Fruit fly (Drosophila melanogaster) whole organism, adult: ENCODE data around the gene CG43181.
A peak's percentile ranks its signal among the peaks of the same experiment; 100 is the strongest.

Experiments
- CG11617 ChIP-seq: fragments of 200-800 bp; sonication (Bioruptor generic); optimal IDR thresholded peaks from 2 replicates; lab custom pipeline; 2017; ENCODE audit warnings: mild to moderate bottlenecking, missing biosample characterization, missing genetic modification reagents, missing genetic modification characterization
- CG12768 ChIP-seq: fragments of 200-800 bp; sonication (Bioruptor generic); optimal IDR thresholded peaks from 2 replicates; lab custom pipeline; 2017; ENCODE audit warnings: missing biosample characterization, missing genetic modification characterization, mild to moderate bottlenecking, moderate library complexity, missing genetic modification reagents
- CG14711 ChIP-seq: fragments of 200-800 bp; sonication (Bioruptor generic); optimal IDR thresholded peaks from 2 replicates; lab custom pipeline; 2018; ENCODE audit warnings: missing biosample characterization, mild to moderate bottlenecking, missing genetic modification characterization, moderate library complexity
- CG1620 ChIP-seq: fragments of 200-800 bp; sonication (Bioruptor generic); optimal IDR thresholded peaks from 2 replicates; lab custom pipeline; 2016; ENCODE audit warnings: missing biosample characterization, missing genetic modification characterization
- CG33017 ChIP-seq: fragments of 200-800 bp; sonication (Bioruptor generic); optimal IDR thresholded peaks from 2 replicates; lab custom pipeline; 2018; ENCODE audit warnings: missing biosample characterization, mild to moderate bottlenecking, missing genetic modification characterization, moderate library complexity
- CG5204 ChIP-seq: fragments of 200-800 bp; sonication (Bioruptor generic); optimal IDR thresholded peaks from 2 replicates; lab custom pipeline; 2016; ENCODE audit warnings: missing biosample characterization, missing genetic modification characterization
- CG7045 ChIP-seq: fragments of 200-800 bp; sonication (Bioruptor generic); optimal IDR thresholded peaks from 2 replicates; lab custom pipeline; 2017; ENCODE audit warnings: missing biosample characterization, mild to moderate bottlenecking, missing genetic modification characterization
- CG7101 ChIP-seq: fragments of 200-800 bp; sonication (Bioruptor generic); optimal IDR thresholded peaks from 2 replicates; lab custom pipeline; 2018; ENCODE audit warnings: missing biosample characterization, mild to moderate bottlenecking, missing genetic modification characterization, moderate library complexity
- Clk ChIP-seq: fragments of 200-800 bp; sonication (Bioruptor generic); optimal IDR thresholded peaks from 2 replicates; lab custom pipeline; 2017; ENCODE audit warnings: missing biosample characterization, missing genetic modification characterization
- Crg-1 ChIP-seq: fragments of 200-800 bp; sonication (Bioruptor generic); optimal IDR thresholded peaks from 2 replicates; lab custom pipeline; 2016; ENCODE audit warnings: missing biosample characterization, missing genetic modification characterization
- Hr96 ChIP-seq: fragments of 200-800 bp; sonication (Bioruptor generic); optimal IDR thresholded peaks from 2 replicates; lab custom pipeline; 2016; ENCODE audit warnings: missing biosample characterization, missing genetic modification characterization
- Mnt ChIP-seq: fragments of 200-800 bp; sonication (Bioruptor generic); optimal IDR thresholded peaks from 2 replicates; lab custom pipeline; 2016; ENCODE audit warnings: missing biosample characterization, mild to moderate bottlenecking, missing genetic modification characterization
- bab1 ChIP-seq: fragments of 200-800 bp; sonication (Bioruptor generic); optimal IDR thresholded peaks from 3 replicates; lab custom pipeline; 2019; ENCODE audit warnings: missing biosample characterization, mild to moderate bottlenecking, missing genetic modification characterization, moderate library complexity
- cic ChIP-seq: fragments of 200-800 bp; sonication (Bioruptor generic); optimal IDR thresholded peaks from 2 replicates; lab custom pipeline; 2017; ENCODE audit warnings: missing biosample characterization, mild to moderate bottlenecking, missing genetic modification characterization, moderate library complexity
- cnc ChIP-seq, 2 experiments: fragments of >200 bp; optimal IDR thresholded peaks; 2 replicates each; lab custom pipeline; 2017
- kay ChIP-seq: fragments of 200-800 bp; sonication (Bioruptor generic); peaks from one replicate; lab custom pipeline; 2016; ENCODE audit warnings: missing biosample characterization, missing genetic modification characterization, borderline replicate concordance
- ovo ChIP-seq: fragments of 200-800 bp; sonication (Bioruptor generic); optimal IDR thresholded peaks from 2 replicates; lab custom pipeline; 2016; ENCODE audit warnings: missing biosample characterization, missing genetic modification characterization
- pad ChIP-seq: fragments of 200-800 bp; sonication (Bioruptor generic); optimal IDR thresholded peaks from 3 replicates; lab custom pipeline; 2017; ENCODE audit warnings: missing biosample characterization, missing genetic modification characterization, mild to moderate bottlenecking, moderate library complexity, missing genetic modification reagents
- tj ChIP-seq: fragments of 200-800 bp; sonication (Bioruptor generic); optimal IDR thresholded peaks from 3 replicates; lab custom pipeline; 2017; ENCODE audit warnings: missing biosample characterization, mild to moderate bottlenecking, missing genetic modification characterization, moderate library complexity
- toe ChIP-seq: fragments of 200-800 bp; sonication (Bioruptor generic); optimal IDR thresholded peaks from 2 replicates; lab custom pipeline; 2016; ENCODE audit warnings: missing biosample characterization, missing genetic modification characterization

The CG43181 gene

dm6 chrX:338123-338527 lies 12.2 kb upstream of the CG43181 start:
- TF ChIP-seq CG33017 (tag; lab: Kevin White, UChicago) (peak; percentile 47), tj (GFP tag; lab: Kevin White, UChicago) (no peak), CG12768 (GFP tag; lab: Kevin White, UChicago) (no peak), CG1620 (GFP tag; lab: Kevin White, UChicago) (no peak), Hr96 (GFP tag; lab: Kevin White, UChicago) (no peak), CG7045 (GFP tag; lab: Kevin White, UChicago) (no peak), Mnt (no peak), toe (no peak), CG7101 (tag; lab: Kevin White, UChicago) (peak; percentile 24), CG14711 (peak; percentile 55)

dm6 chrX:339866-340571 lies 10.3 kb upstream of the CG43181 start:
- no peak for TF ChIP-seq CG1620 (GFP tag; lab: Kevin White, UChicago)

dm6 chrX:340809-341208 lies 9.6 kb upstream of the CG43181 start:
- TF ChIP-seq toe = no peak
- no peak for TF ChIP-seq Crg-1 (GFP tag; lab: Kevin White, UChicago)
- TF ChIP-seq CG1620 (GFP tag; lab: Kevin White, UChicago) = no peak
- TF ChIP-seq kay = no peak
- TF ChIP-seq cic (GFP tag; lab: Kevin White, UChicago) = no peak
- no peak for TF ChIP-seq CG12768 (GFP tag; lab: Kevin White, UChicago)
- no peak for TF ChIP-seq CG14711
- TF ChIP-seq pad = no peak
- no peak for TF ChIP-seq bab1
- no peak for TF ChIP-seq CG5204 (GFP tag; lab: Kevin White, UChicago)
- TF ChIP-seq ovo = no peak
- no peak for TF ChIP-seq CG11617 (GFP tag; lab: Kevin White, UChicago)
- no peak for TF ChIP-seq CG7045 (GFP tag; lab: Kevin White, UChicago)
- TF ChIP-seq Clk = no peak

- TF ChIP-seq CG14711 (no peak), tj (GFP tag; lab: Kevin White, UChicago) (no peak), Crg-1 (GFP tag; lab: Kevin White, UChicago) (no peak), cnc (optimal IDR thresholded peaks at IDR 0.05; lab: Kevin White, UChicago) (no peak), CG1620 (GFP tag; lab: Kevin White, UChicago) (no peak), CG7101 (tag; lab: Kevin White, UChicago) (no peak), Hr96 (GFP tag; lab: Kevin White, UChicago) (no peak)
Observed at dm6 chrX:342422-343169, 7.8 kb upstream of the CG43181 start.

dm6 chrX:345246-345645 lies 5.1 kb upstream of the CG43181 start:
- TF ChIP-seq cic (GFP tag; lab: Kevin White, UChicago) (no peak), CG7045 (GFP tag; lab: Kevin White, UChicago) (no peak), pad (no peak), Clk (no peak), cnc (optimal IDR thresholded peaks at IDR 0.05; lab: Kevin White, UChicago) (no peak), CG14711 (no peak), tj (GFP tag; lab: Kevin White, UChicago) (no peak), CG12768 (GFP tag; lab: Kevin White, UChicago) (no peak), CG33017 (tag; lab: Kevin White, UChicago) (no peak), Hr96 (GFP tag; lab: Kevin White, UChicago) (no peak), CG11617 (GFP tag; lab: Kevin White, UChicago) (no peak)

- no peak for TF ChIP-seq pad
- no peak for TF ChIP-seq cic (GFP tag; lab: Kevin White, UChicago)
- no peak for TF ChIP-seq tj (GFP tag; lab: Kevin White, UChicago)
- no peak for TF ChIP-seq CG33017 (tag; lab: Kevin White, UChicago)
- TF ChIP-seq ovo = no peak
Observed at dm6 chrX:350970-351369, 604 bp downstream of the CG43181 start.

- TF ChIP-seq bab1 = no peak
- TF ChIP-seq CG5204 (GFP tag; lab: Kevin White, UChicago) = no peak
- TF ChIP-seq Mnt = no peak
- no peak for TF ChIP-seq Clk
- no peak for TF ChIP-seq toe
- no peak for TF ChIP-seq CG33017 (tag; lab: Kevin White, UChicago)
- TF ChIP-seq kay = no peak
- TF ChIP-seq CG7045 (GFP tag; lab: Kevin White, UChicago) = no peak
- no peak for TF ChIP-seq CG7101 (tag; lab: Kevin White, UChicago)
- TF ChIP-seq tj (GFP tag; lab: Kevin White, UChicago) = no peak
- TF ChIP-seq CG11617 (GFP tag; lab: Kevin White, UChicago) = no peak
- TF ChIP-seq CG14711 = no peak
Observed at dm6 chrX:351599-351998, 1.2 kb downstream of the CG43181 start.
